Fruit fly (Drosophila melanogaster): ENCODE data around the gene Dyro.

Dyro gene

DNA sequence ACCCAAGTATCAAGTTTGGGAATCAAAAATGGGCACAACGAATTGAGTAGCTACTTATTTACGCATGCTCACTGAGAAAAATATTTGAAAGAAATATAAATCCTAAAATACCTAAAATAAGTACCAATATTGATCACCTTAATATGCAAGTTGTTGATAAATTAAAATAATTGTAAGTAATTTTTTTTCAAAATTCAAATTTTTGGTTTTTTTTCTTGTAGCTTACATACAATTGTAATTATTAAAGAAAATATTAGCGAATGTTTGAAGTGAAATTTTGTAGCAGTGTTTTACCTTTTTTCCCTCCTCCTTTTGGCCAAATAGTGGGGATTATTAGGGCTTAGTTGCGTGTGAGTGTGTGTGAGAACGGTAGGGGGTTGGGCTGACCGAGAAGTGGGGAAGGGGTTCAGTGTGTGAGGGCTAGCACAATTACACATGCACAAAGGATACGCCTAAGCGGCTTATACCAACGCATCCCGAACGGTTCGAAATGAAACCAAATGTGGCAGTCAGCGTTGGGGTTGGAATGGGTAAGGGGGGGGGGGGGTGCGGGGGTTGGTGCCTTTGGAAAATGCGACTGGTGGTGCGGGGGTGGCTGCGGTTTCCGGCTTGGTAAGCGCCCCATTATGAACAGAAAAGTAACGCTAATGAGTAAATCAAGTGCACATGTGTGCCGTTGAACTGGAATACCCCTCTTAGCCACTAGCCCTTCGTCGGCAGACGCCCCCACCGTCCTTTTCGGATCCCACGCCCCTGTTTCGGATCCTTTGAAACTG, 14.2 kb upstream of the Dyro start (continued):
- TF ChIP-seq CG12391 (tag; optimal IDR thresholded peaks at IDR 0.05) (peak; percentile 65), CG5245 (GFP tag; optimal IDR thresholded peaks at IDR 0.05) (no peak), CG9876 (GFP tag; optimal IDR thresholded peaks at IDR 0.05) (no peak), CG15011 (GFP tag; optimal IDR thresholded peaks at IDR 0.05) (no peak), sr (GFP tag; IDR thresholded peaks at IDR 0.05) (0 out of 3 replicates have a peak, but pooled peaks have one; percentile 42), CG3281 (GFP tag; optimal IDR thresholded peaks at IDR 0.05) (no peak), CG11560 (tag; IDR thresholded peaks at IDR 0.05) (no peak), Vsx1 (GFP tag; optimal IDR thresholded peaks at IDR 0.05) (no peak), row (GFP tag; IDR thresholded peaks at IDR 0.05) (peak; percentile 42; the same call in 2 of the 3 replicates), vnd (GFP tag; IDR thresholded peaks at IDR 0.05; ENCODE audit: partially characterized antibody) (no peak), Antp (GFP tag; optimal IDR thresholded peaks at IDR 0.05) (no peak), CG13424 (tag; optimal IDR thresholded peaks at IDR 0.05) (peak; percentile 49), gce (GFP tag; IDR thresholded peaks at IDR 0.05) (no peak), CG12942 (GFP tag; optimal IDR thresholded peaks at IDR 0.05) (no peak), abd-A (tag; optimal IDR thresholded peaks at IDR 0.05) (peak; percentile 27), Oli (tag; optimal IDR thresholded peaks at IDR 0.05) (peak; percentile 14), wdn (GFP tag; IDR thresholded peaks at IDR 0.05) (no peak), zfh1 (GFP tag; IDR thresholded peaks at IDR 0.05) (no peak), ind (GFP tag; optimal IDR thresholded peaks at IDR 0.05) (no peak), Sin3A (optimal IDR thresholded peaks at IDR 0.05) (no peak), CG12299 (tag; optimal IDR thresholded peaks at IDR 0.05) (no peak), cas (GFP tag; IDR thresholded peaks at IDR 0.05) (no peak), CG12071 (GFP tag; optimal IDR thresholded peaks at IDR 0.05) (no peak), CG3726 (GFP tag; IDR thresholded peaks at IDR 0.05) (no peak), CG4424 (GFP tag; optimal IDR thresholded peaks at IDR 0.05) (peak; percentile 7), sim (GFP tag; IDR thresholded peaks at IDR 0.05) (no peak), CG34376 (GFP tag; optimal IDR thresholded peaks at IDR 0.05) (no peak), CG2129 (GFP tag; IDR thresholded peaks at IDR 0.05; ENCODE audit: partially characterized antibody) (no peak), CG3163 (GFP tag; optimal IDR thresholded peaks at IDR 0.05) (no peak), CG11696 (GFP tag; IDR thresholded peaks at IDR 0.05) (no peak), unc-4 (GFP tag; IDR thresholded peaks at IDR 0.05; ENCODE audit: partially characterized antibody) (no peak), fu2 (GFP tag; optimal IDR thresholded peaks at IDR 0.05) (no peak), CG10959 (GFP tag; IDR thresholded peaks at IDR 0.05) (no peak), CG5180 (GFP tag; optimal IDR thresholded peaks at IDR 0.05) (no peak), ttk (GFP tag; IDR thresholded peaks at IDR 0.05) (0 out of 2 replicates have a peak, but pooled peaks have one; percentile 25), dmrt11E (tag; optimal IDR thresholded peaks at IDR 0.05) (peak; percentile 79), hth (optimal IDR thresholded peaks at IDR 0.05) (no peak), jumu (GFP tag; optimal IDR thresholded peaks at IDR 0.05) (no peak), CG1603 (tag; optimal IDR thresholded peaks at IDR 0.05) (no peak), pb (GFP tag; optimal IDR thresholded peaks at IDR 0.05) (no peak), eve (GFP tag; optimal IDR thresholded peaks at IDR 0.05) (peak in 1 of 2 experiments; percentile 41), crol (GFP tag; IDR thresholded peaks at IDR 0.05) (peak; percentile 96), CG33213 (GFP tag; optimal IDR thresholded peaks at IDR 0.05) (no peak), mirr (GFP tag; optimal IDR thresholded peaks at IDR 0.05) (no peak), CG30020 (tag; optimal IDR thresholded peaks at IDR 0.05) (no peak), fru (optimal IDR thresholded peaks at IDR 0.05) (no peak), TFAM (GFP tag; optimal IDR thresholded peaks at IDR 0.05) (no peak), vvl (GFP tag; IDR thresholded peaks at IDR 0.05) (no peak), scrt (GFP tag; optimal IDR thresholded peaks at IDR 0.05) (no peak), dpn (GFP tag; optimal IDR thresholded peaks at IDR 0.05) (no peak), CHES-1-like (GFP tag; optimal IDR thresholded peaks at IDR 0.05) (no peak)

Measured in whole organism, embryonic.